Fruit fly (Drosophila melanogaster) whole organism, embryonic: ENCODE results near the gene CG4497.

Experiments
- Adf1 ChIP-seq: fragments of 200-800 bp; sonication (Bioruptor generic); IDR thresholded peaks from 2 replicates; pipeline ENCODE4 v1.3.6; 2022; ENCODE audit warnings: missing biosample characterization, missing genetic modification characterization
- BEAF-32 ChIP-seq: fragments of 200-800 bp; sonication (Bioruptor generic); optimal IDR thresholded peaks from 3 replicates; lab custom pipeline; 2017; ENCODE audit warnings: missing biosample characterization, missing genetic modification characterization, mild to moderate bottlenecking, moderate library complexity, missing genetic modification reagents
- CG10321 ChIP-seq: fragments of 200-800 bp; sonication (Bioruptor generic); IDR thresholded peaks from 2 replicates; pipeline ENCODE4 v1.3.6; 2022; ENCODE audit warnings: missing biosample characterization, missing genetic modification characterization
- CG11723 ChIP-seq: fragments of 200-800 bp; sonication (Bioruptor generic); optimal IDR thresholded peaks from 2 replicates; lab custom pipeline; 2017; ENCODE audit warnings: missing biosample characterization, mild to moderate bottlenecking, missing genetic modification characterization
- CG12299 ChIP-seq: fragments of 200-800 bp; sonication (Bioruptor generic); optimal IDR thresholded peaks from 2 replicates; lab custom pipeline; 2018; ENCODE audit warnings: missing biosample characterization, mild to moderate bottlenecking, missing genetic modification characterization
- CG13287 ChIP-seq: fragments of 200-800 bp; sonication (Bioruptor generic); IDR thresholded peaks from 2 replicates; pipeline ENCODE4 v1.3.6; 2022; ENCODE audit warnings: missing biosample characterization, missing genetic modification characterization; ENCODE audit not compliant: partially characterized antibody
- CG17829 ChIP-seq: fragments of 200-800 bp; optimal IDR thresholded peaks from 2 replicates; lab custom pipeline; 2019; ENCODE audit warnings: missing biosample characterization, mild to moderate bottlenecking, missing genetic modification characterization, moderate library complexity
- CG18599 ChIP-seq: fragments of 200-800 bp; sonication (Bioruptor generic); optimal IDR thresholded peaks from 3 replicates; lab custom pipeline; 2017; ENCODE audit warnings: missing biosample characterization, missing genetic modification characterization, mild to moderate bottlenecking, moderate library complexity, missing genetic modification reagents
- CG30020 ChIP-seq: fragments of 200-800 bp; optimal IDR thresholded peaks from 2 replicates; lab custom pipeline; 2019; ENCODE audit warnings: missing biosample characterization, mild to moderate bottlenecking, missing genetic modification characterization, moderate library complexity
- CG3407 ChIP-seq: fragments of 200-800 bp; sonication (Bioruptor generic); optimal IDR thresholded peaks from 2 replicates; lab custom pipeline; 2018; ENCODE audit warnings: missing biosample characterization, mild to moderate bottlenecking, missing genetic modification characterization
- CG7987 ChIP-seq: fragments of 200-800 bp; sonication (Bioruptor generic); optimal IDR thresholded peaks from 2 replicates; lab custom pipeline; 2018; ENCODE audit warnings: missing biosample characterization, mild to moderate bottlenecking, missing genetic modification characterization, moderate library complexity
- CG8924 ChIP-seq: fragments of 200-800 bp; optimal IDR thresholded peaks from 3 replicates; lab custom pipeline; 2019; ENCODE audit warnings: missing biosample characterization, mild to moderate bottlenecking, missing genetic modification characterization, moderate library complexity
- CG9727 ChIP-seq: fragments of 200-800 bp; sonication (Bioruptor generic); optimal IDR thresholded peaks from 3 replicates; lab custom pipeline; 2017; ENCODE audit warnings: missing biosample characterization, mild to moderate bottlenecking, missing genetic modification characterization
- CoRest ChIP-seq: fragments of 200-800 bp; sonication (Bioruptor generic); optimal IDR thresholded peaks from 3 replicates; lab custom pipeline; 2018; ENCODE audit warnings: missing biosample characterization, mild to moderate bottlenecking, missing genetic modification characterization, moderate library complexity
- Dll ChIP-seq: fragments of 200-800 bp; sonication (Bioruptor generic); IDR thresholded peaks from 4 replicates; pipeline ENCODE4 v1.3.6; 2022; ENCODE audit warnings: missing biosample characterization, missing genetic modification characterization; ENCODE audit not compliant: partially characterized antibody
- E2f2 ChIP-seq: fragments of 200-800 bp; sonication (Bioruptor generic); IDR thresholded peaks from 2 replicates; pipeline ENCODE4 v1.3.6; 2022; ENCODE audit warnings: missing biosample characterization, missing genetic modification characterization
- Ets97D ChIP-seq: fragments of 200-800 bp; sonication (Bioruptor generic); optimal IDR thresholded peaks from 3 replicates; lab custom pipeline; 2016; ENCODE audit warnings: missing biosample characterization, missing genetic modification characterization
- Fer1 ChIP-seq: fragments of 200-800 bp; sonication (Bioruptor generic); optimal IDR thresholded peaks from 2 replicates; lab custom pipeline; 2017; ENCODE audit warnings: missing biosample characterization, mild to moderate bottlenecking, missing genetic modification characterization
- Fer2 ChIP-seq: fragments of 200-800 bp; sonication (Bioruptor generic); optimal IDR thresholded peaks from 2 replicates; lab custom pipeline; 2018; ENCODE audit warnings: missing biosample characterization, mild to moderate bottlenecking, missing genetic modification characterization, moderate library complexity
- Fer3 ChIP-seq: fragments of 200-800 bp; sonication (Bioruptor generic); optimal IDR thresholded peaks from 2 replicates; lab custom pipeline; 2018; ENCODE audit warnings: missing biosample characterization, mild to moderate bottlenecking, missing genetic modification characterization, moderate library complexity
- HLH3B ChIP-seq: fragments of 200-800 bp; sonication (Bioruptor generic); IDR thresholded peaks from 2 replicates; pipeline ENCODE4 v1.3.6; 2022; ENCODE audit warnings: missing biosample characterization, missing genetic modification characterization
- HmgZ ChIP-seq: fragments of 200-800 bp; sonication (Bioruptor generic); optimal IDR thresholded peaks from 2 replicates; lab custom pipeline; 2018; ENCODE audit warnings: missing biosample characterization, mild to moderate bottlenecking, missing genetic modification characterization
- Hsf ChIP-seq: fragments of 200-800 bp; sonication (Bioruptor generic); optimal IDR thresholded peaks from 3 replicates; lab custom pipeline; 2016; ENCODE audit warnings: missing biosample characterization, missing genetic modification characterization
- Lhr ChIP-seq: fragments of 200-800 bp; sonication (Bioruptor generic); optimal IDR thresholded peaks from 3 replicates; lab custom pipeline; 2017; ENCODE audit warnings: mild to moderate bottlenecking, missing biosample characterization, missing genetic modification reagents, missing genetic modification characterization
- MBD-R2 ChIP-seq: fragments of 200-800 bp; sonication (Bioruptor generic); IDR thresholded peaks from 2 replicates; pipeline ENCODE4 v1.3.6; 2022; ENCODE audit warnings: missing biosample characterization, missing genetic modification characterization
- Med ChIP-seq: fragments of 200-800 bp; sonication (Bioruptor generic); peaks from one replicate; lab custom pipeline; 2016; ENCODE audit warnings: missing biosample characterization, missing genetic modification characterization, mild to moderate bottlenecking, inconsistent platforms, moderate library complexity
- Pdp1 ChIP-seq, 2 experiments: fragments of 200-800 bp; sonication (Bioruptor generic); optimal IDR thresholded peaks; 3 replicates each; lab custom pipeline; 2016; ENCODE audit warnings: missing biosample characterization in 2 of 2, missing genetic modification characterization in 2 of 2, mild to moderate bottlenecking in 1 of 2, moderate library complexity in 1 of 2
- Side ChIP-seq: fragments of 200-800 bp; sonication (Bioruptor generic); optimal IDR thresholded peaks from 2 replicates; lab custom pipeline; 2016; ENCODE audit warnings: missing biosample characterization, missing genetic modification characterization
- al ChIP-seq: fragments of 200-800 bp; sonication (Bioruptor generic); IDR thresholded peaks from 2 replicates; pipeline ENCODE4 v1.3.6; 2022; ENCODE audit warnings: missing biosample characterization, missing genetic modification characterization
- crp ChIP-seq, 2 experiments: fragments of 200-800 bp; sonication (Bioruptor generic); optimal IDR thresholded peaks; 2 replicates in 1 of 2; 3 replicates in 1 of 2; lab custom pipeline; 2017; ENCODE audit warnings: missing biosample characterization in 2 of 2, missing genetic modification characterization in 2 of 2, mild to moderate bottlenecking in 1 of 2, moderate library complexity in 1 of 2
- eve ChIP-seq, 2 experiments: fragments of >200 bp; optimal IDR thresholded peaks; 2 replicates each; lab custom pipeline; 2017; ENCODE audit warnings: missing biosample characterization in 2 of 2, missing genetic modification characterization in 2 of 2
- gfzf ChIP-seq: fragments of 200-800 bp; sonication (Bioruptor generic); optimal IDR thresholded peaks from 2 replicates; lab custom pipeline; 2016; ENCODE audit warnings: missing biosample characterization, mild to moderate bottlenecking, missing genetic modification characterization, moderate library complexity
- hkb ChIP-seq, 2 experiments: fragments of 200-800 bp in 1 of 2; fragments of >200 bp in 1 of 2; sonication (Bioruptor generic) in 1 of 2; IDR thresholded peaks in 1 of 2; optimal IDR thresholded peaks in 1 of 2; 2 replicates each; pipeline versions ENCODE4 v1.3.6 to Lab custom; 2017 to 2022; ENCODE audit warnings: missing biosample characterization in 1 of 2, missing genetic modification characterization in 1 of 2
- insv ChIP-seq, 2 experiments: fragments of 200-800 bp; sonication (Bioruptor generic); optimal IDR thresholded peaks; 3 replicates each; lab custom pipeline; 2016 to 2018; ENCODE audit warnings: missing biosample characterization in 2 of 2, missing genetic modification characterization in 2 of 2
- jigr1 ChIP-seq: fragments of 200-800 bp; sonication (Bioruptor generic); IDR thresholded peaks from 3 replicates; pipeline ENCODE4 v1.3.6; 2022; ENCODE audit warnings: missing biosample characterization, missing genetic modification characterization
- kay ChIP-seq: fragments of 200-800 bp; sonication (Bioruptor generic); optimal IDR thresholded peaks from 2 replicates; lab custom pipeline; 2016; ENCODE audit warnings: missing biosample characterization, missing genetic modification characterization
- phol ChIP-seq: fragments of 200-800 bp; sonication (Bioruptor generic); optimal IDR thresholded peaks from 3 replicates; lab custom pipeline; 2018; ENCODE audit warnings: missing biosample characterization, mild to moderate bottlenecking, missing genetic modification characterization, moderate library complexity
- pzg ChIP-seq: fragments of 200-800 bp; sonication (Bioruptor generic); optimal IDR thresholded peaks from 3 replicates; lab custom pipeline; 2018; ENCODE audit warnings: missing biosample characterization, mild to moderate bottlenecking, missing genetic modification characterization, moderate library complexity
- row ChIP-seq: fragments of 200-800 bp; sonication (Bioruptor generic); IDR thresholded peaks from 3 replicates; pipeline ENCODE4 v1.3.6; 2022; ENCODE audit warnings: missing biosample characterization, missing genetic modification characterization
- scrt ChIP-seq: fragments of 200-800 bp; sonication (Bioruptor generic); optimal IDR thresholded peaks from 2 replicates; lab custom pipeline; 2018; ENCODE audit warnings: missing biosample characterization, mild to moderate bottlenecking, missing genetic modification characterization, moderate library complexity
- sisA ChIP-seq: fragments of 200-800 bp; sonication (Bioruptor generic); IDR thresholded peaks from 2 replicates; pipeline ENCODE4 v1.3.6; 2022; ENCODE audit warnings: missing biosample characterization, missing genetic modification characterization
- sna ChIP-seq: fragments of 200-800 bp; sonication (Bioruptor generic); IDR thresholded peaks from 2 replicates; pipeline ENCODE4 v1.3.6; 2022; ENCODE audit warnings: missing biosample characterization, missing genetic modification characterization; ENCODE audit not compliant: partially characterized antibody
- sqz ChIP-seq: fragments of 200-800 bp; sonication (Bioruptor generic); optimal IDR thresholded peaks from 3 replicates; lab custom pipeline; 2018; ENCODE audit warnings: missing biosample characterization, mild to moderate bottlenecking, missing genetic modification characterization
- trem ChIP-seq: fragments of 200-800 bp; optimal IDR thresholded peaks from 3 replicates; lab custom pipeline; 2019; ENCODE audit warnings: missing biosample characterization, mild to moderate bottlenecking, missing genetic modification characterization, moderate library complexity
- wdn ChIP-seq: fragments of 200-800 bp; sonication (Bioruptor generic); IDR thresholded peaks from 2 replicates; pipeline ENCODE4 v1.3.6; 2022; ENCODE audit warnings: missing biosample characterization, missing genetic modification characterization
- wor ChIP-seq: fragments of 200-800 bp; sonication (Bioruptor generic); IDR thresholded peaks from 2 replicates; pipeline ENCODE4 v1.3.6; 2022; ENCODE audit warnings: missing biosample characterization, missing genetic modification characterization
- zen ChIP-seq: fragments of 200-800 bp; sonication (Bioruptor generic); optimal IDR thresholded peaks from 3 replicates; lab custom pipeline; 2018; ENCODE audit warnings: missing biosample characterization, mild to moderate bottlenecking, missing genetic modification characterization, moderate library complexity

Gene CG4497

DNA sequence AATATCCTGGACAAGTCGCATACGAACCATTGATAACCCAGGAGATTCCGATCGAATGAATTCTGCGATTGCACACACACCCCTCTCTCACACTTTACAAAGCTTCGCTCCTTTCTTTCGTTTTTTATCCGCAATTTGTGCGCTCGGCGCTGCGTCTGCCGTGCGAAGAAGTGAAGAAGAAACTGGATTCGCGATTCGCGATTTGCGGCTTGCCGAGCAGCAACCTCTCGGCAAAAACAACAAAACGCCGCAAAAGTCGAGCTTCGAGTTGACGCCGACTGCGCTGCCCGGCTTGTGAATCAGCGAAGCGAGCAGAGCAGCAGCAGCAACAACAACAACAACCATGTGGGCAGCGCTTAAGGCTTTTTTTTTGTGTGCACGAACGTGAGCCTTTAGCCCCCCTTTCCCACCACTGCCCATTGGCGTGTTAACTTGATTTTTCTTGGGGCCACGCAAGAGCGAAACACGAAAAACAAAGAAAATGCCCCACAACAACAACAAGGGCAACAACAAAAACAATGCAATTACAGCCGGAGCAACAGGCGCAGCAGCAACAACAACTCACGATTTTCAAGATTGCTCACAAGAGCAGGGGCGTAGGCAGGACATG lies 6.4 kb downstream of the CG4497 start (continued):
- TF ChIP-seq hkb (optimal IDR thresholded peaks at IDR 0.05; lab: Kevin White, UChicago) (peak; percentile 15), hkb (GFP tag; IDR thresholded peaks at IDR 0.05; lab: Robert Waterston, UW) (no peak), CG13287 (no peak), HLH3B (GFP tag; lab: Robert Waterston, UW) (no peak), Adf1 (peak; percentile 49), Fer2 (tag; lab: Kevin White, UChicago) (no peak), insv (GFP tag; optimal IDR thresholded peaks at IDR 0.05; lab: Kevin White, UChicago) (peak in 1 of 2 experiments; percentile 31), CG18599 (GFP tag; lab: Kevin White, UChicago) (no peak), Side (GFP tag; lab: Kevin White, UChicago) (no peak), kay (GFP tag; lab: Kevin White, UChicago) (no peak), al (GFP tag; lab: Robert Waterston, UW) (no peak)

DNA sequence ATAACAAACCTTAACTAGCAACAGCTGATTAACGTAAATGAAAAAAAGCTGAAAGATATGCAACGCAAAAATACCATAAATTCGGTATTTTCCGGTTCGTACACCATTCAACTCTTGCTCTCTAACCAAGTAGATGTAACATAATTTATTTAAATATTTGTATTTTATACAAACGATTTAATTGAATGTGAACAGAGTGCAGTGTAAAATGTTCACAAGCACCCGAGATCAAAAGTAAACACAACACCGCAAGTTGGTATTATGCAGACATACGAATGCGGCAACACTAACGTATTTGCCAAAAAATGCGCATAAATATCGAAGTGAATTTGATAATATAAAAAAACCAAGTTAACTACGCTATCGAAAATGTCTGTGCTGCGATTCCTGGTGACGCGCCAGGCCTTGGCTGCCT lies 12.4 kb downstream of the CG4497 start, which contains the start of gene MICU1:
Gene MICU1 (plus strand): TSS at position 257 of the 415 bp plus-strand sequence.
- TF ChIP-seq sisA (GFP tag; lab: Robert Waterston, UW) (no peak), scrt (GFP tag; lab: Kevin White, UChicago) (peak; percentile 30), MBD-R2 (GFP tag; lab: Robert Waterston, UW) (peak; percentile 85), CG12299 (tag; lab: Kevin White, UChicago) (peak; percentile 23), sqz (GFP tag; lab: Kevin White, UChicago) (peak; percentile 43), eve (GFP tag; optimal IDR thresholded peaks at IDR 0.05; lab: Kevin White, UChicago) (peak in 1 of 2 experiments; percentile 32), wor (GFP tag; lab: Robert Waterston, UW) (no peak), CG8924 (peak; percentile 57), CG9727 (peak; percentile 18), row (GFP tag; lab: Robert Waterston, UW) (peak; percentile 17; the same call in 2 of the 3 replicates), Dll (GFP tag; lab: Robert Waterston, UW) (0 out of 4 replicates have a peak, but pooled peaks have one; percentile 21), Hsf (GFP tag; lab: Kevin White, UChicago) (peak; percentile 15), jigr1 (GFP tag; lab: Robert Waterston, UW) (no peak), phol (tag; lab: Kevin White, UChicago) (peak; percentile 22), Fer1 (GFP tag; lab: Kevin White, UChicago) (peak; percentile 4), CG10321 (no peak), Pdp1 (GFP tag; optimal IDR thresholded peaks at IDR 0.05; lab: Kevin White, UChicago) (peak in 1 of 2 experiments; percentile 39), Med (GFP tag; lab: Kevin White, UChicago) (peak; percentile 60), pzg (GFP tag; lab: Kevin White, UChicago) (peak; percentile 62), CG30020 (peak; percentile 32), CG17829 (tag; lab: Kevin White, UChicago) (peak; percentile 19), trem (tag; lab: Kevin White, UChicago) (peak; percentile 43), sna (peak; percentile 44; the same call in 1 of the 2 replicates), gfzf (GFP tag; lab: Kevin White, UChicago) (peak; percentile 83), CG13287 (peak; percentile 41; the same call in 1 of the 2 replicates), CoRest (tag; lab: Kevin White, UChicago) (peak; percentile 5), Lhr (GFP tag; lab: Kevin White, UChicago) (peak; percentile 25), BEAF-32 (GFP tag; lab: Kevin White, UChicago) (peak; percentile 34), zen (peak; percentile 27), E2f2 (GFP tag; lab: Robert Waterston, UW) (peak; percentile 17; the same call in 1 of the 2 replicates), HmgZ (tag; lab: Kevin White, UChicago) (peak; percentile 23), crp (GFP tag; optimal IDR thresholded peaks at IDR 0.05; lab: Kevin White, UChicago) (peak; percentile 75 to 96), CG7987 (peak; percentile 14), CG11723 (GFP tag; lab: Kevin White, UChicago) (no peak), Ets97D (GFP tag; lab: Kevin White, UChicago) (peak; percentile 80), Fer3 (tag; lab: Kevin White, UChicago) (no peak), CG3407 (GFP tag; lab: Kevin White, UChicago) (no peak), wdn (GFP tag; lab: Robert Waterston, UW) (no peak)
